Worm (Caenorhabditis elegans) whole organism, L3 larva: ENCODE results near the gene F59B8.1.

ENCODE experiments used
- R02D3.7 ChIP-seq: fragments of 150-350 bp; optimal IDR thresholded peaks from 2 replicates; lab custom pipeline; 2014; ENCODE audit warnings: missing biosample characterization, missing genetic modification characterization
- ama-1 ChIP-seq: fragments of 150-350 bp; optimal IDR thresholded peaks from 2 replicates; lab custom pipeline; 2018
- ceh-16 ChIP-seq: sonication (generic microtip); optimal IDR thresholded peaks from 2 replicates; lab custom pipeline; 2017; ENCODE audit warnings: missing biosample characterization, missing genetic modification characterization
- ceh-28 ChIP-seq: fragments of 150-350 bp; optimal IDR thresholded peaks from 2 replicates; lab custom pipeline; 2014; ENCODE audit warnings: missing biosample characterization, missing genetic modification reagents, missing genetic modification characterization
- ceh-82 ChIP-seq: fragments of 150-350 bp; optimal IDR thresholded peaks from 2 replicates; lab custom pipeline; 2014; ENCODE audit warnings: missing biosample characterization, missing genetic modification characterization
- ceh-9 ChIP-seq: sonication (generic microtip); optimal IDR thresholded peaks from 2 replicates; lab custom pipeline; 2018; ENCODE audit warnings: missing biosample characterization, missing genetic modification characterization
- daf-12 ChIP-seq: fragments of 150-350 bp; optimal IDR thresholded peaks from 2 replicates; lab custom pipeline; 2014; ENCODE audit warnings: missing biosample characterization, missing genetic modification reagents, missing genetic modification characterization
- egl-27 ChIP-seq: sonication (generic microtip); optimal IDR thresholded peaks from 4 replicates; lab custom pipeline; 2017; ENCODE audit warnings: missing biosample characterization, missing genetic modification reagents, missing genetic modification characterization
- egl-5 ChIP-seq: fragments of 150-350 bp; optimal IDR thresholded peaks from 2 replicates; lab custom pipeline; 2017; ENCODE audit warnings: missing biosample characterization, missing genetic modification reagents, missing genetic modification characterization, inconsistent platforms
- elt-2 ChIP-seq: sonication (generic microtip); optimal IDR thresholded peaks from 2 replicates; lab custom pipeline; 2016; ENCODE audit warnings: missing genetic modification reagents, mild to moderate bottlenecking, missing genetic modification characterization, missing compliant biosample characterization
- eor-1 ChIP-seq, 2 experiments: fragments of 150-350 bp; optimal IDR thresholded peaks; 2 replicates each; lab custom pipeline; 2014 to 2018; ENCODE audit warnings: missing biosample characterization in 2 of 2, missing genetic modification characterization in 2 of 2
- fkh-10 ChIP-seq: sonication (generic microtip); optimal IDR thresholded peaks from 2 replicates; lab custom pipeline; 2017; ENCODE audit warnings: missing biosample characterization, missing genetic modification reagents, missing genetic modification characterization
- hmg-11 ChIP-seq: sonication (generic microtip); optimal IDR thresholded peaks from 2 replicates; lab custom pipeline; 2016; ENCODE audit warnings: missing genetic modification characterization, missing compliant biosample characterization
- lin-15B ChIP-seq: fragments of 150-350 bp; optimal IDR thresholded peaks from 2 replicates; lab custom pipeline; 2014; ENCODE audit warnings: missing biosample characterization, missing genetic modification characterization
- lin-39 ChIP-seq: fragments of 150-350 bp; optimal IDR thresholded peaks from 2 replicates; lab custom pipeline; 2018; ENCODE audit warnings: missing biosample characterization, missing genetic modification reagents, missing genetic modification characterization
- lsy-12 ChIP-seq: sonication (generic microtip); optimal IDR thresholded peaks from 2 replicates; lab custom pipeline; 2016; ENCODE audit warnings: mild to moderate bottlenecking, missing genetic modification characterization, missing compliant biosample characterization
- mdl-1 ChIP-seq: fragments of 150-350 bp; optimal IDR thresholded peaks from 2 replicates; lab custom pipeline; 2014; ENCODE audit warnings: missing biosample characterization, missing genetic modification characterization
- mml-1 ChIP-seq: fragments of 150-350 bp; sonication (generic microtip); optimal IDR thresholded peaks from 3 replicates; lab custom pipeline; 2014; ENCODE audit warnings: missing biosample characterization, missing genetic modification characterization
- nfya-1 ChIP-seq: sonication (generic microtip); optimal IDR thresholded peaks from 2 replicates; lab custom pipeline; 2017; ENCODE audit warnings: missing genetic modification characterization, mild to moderate bottlenecking, missing compliant biosample characterization, antibody characterized with exemption, moderate library complexity; ENCODE audit not compliant: insufficient read depth
- nhr-11 ChIP-seq: fragments of 150-350 bp; optimal IDR thresholded peaks from 2 replicates; lab custom pipeline; 2014; ENCODE audit warnings: missing biosample characterization, missing genetic modification characterization
- nhr-12 ChIP-seq: fragments of 150-350 bp; optimal IDR thresholded peaks from 2 replicates; lab custom pipeline; 2014; ENCODE audit warnings: missing biosample characterization, missing genetic modification characterization
- nhr-23 ChIP-seq: fragments of 150-350 bp; optimal IDR thresholded peaks from 2 replicates; lab custom pipeline; 2014; ENCODE audit warnings: missing biosample characterization, missing genetic modification reagents, missing genetic modification characterization
- nhr-237 ChIP-seq: fragments of 150-350 bp; optimal IDR thresholded peaks from 2 replicates; lab custom pipeline; 2014; ENCODE audit warnings: missing biosample characterization, missing genetic modification characterization
- nhr-43 ChIP-seq: sonication (generic microtip); optimal IDR thresholded peaks from 2 replicates; lab custom pipeline; 2016; ENCODE audit warnings: mild to moderate bottlenecking, missing genetic modification characterization, missing compliant biosample characterization; ENCODE audit not compliant: poor library complexity, severe bottlenecking
- nhr-67 ChIP-seq: fragments of 150-350 bp; optimal IDR thresholded peaks from 2 replicates; lab custom pipeline; 2014; ENCODE audit warnings: missing biosample characterization, missing genetic modification characterization
- pha-4 ChIP-seq: fragments of 150-350 bp; optimal IDR thresholded peaks from 2 replicates; lab custom pipeline; 2014; ENCODE audit warnings: missing biosample characterization, missing genetic modification reagents, missing genetic modification characterization
- pqm-1 ChIP-seq: fragments of 150-350 bp; optimal IDR thresholded peaks from 2 replicates; lab custom pipeline; 2017; ENCODE audit warnings: missing biosample characterization, missing genetic modification characterization, inconsistent platforms
- sea-2 ChIP-seq: fragments of 150-350 bp; sonication (generic microtip); optimal IDR thresholded peaks from 4 replicates; lab custom pipeline; 2014; ENCODE audit warnings: missing biosample characterization, missing genetic modification reagents, missing genetic modification characterization
- skn-1 ChIP-seq: fragments of 150-350 bp; optimal IDR thresholded peaks from 2 replicates; lab custom pipeline; 2014; ENCODE audit warnings: missing biosample characterization, missing genetic modification characterization
- unc-39 ChIP-seq: sonication (generic microtip); optimal IDR thresholded peaks from 4 replicates; lab custom pipeline; 2017; ENCODE audit warnings: missing biosample characterization, missing genetic modification characterization
- unc-62 ChIP-seq: fragments of 150-350 bp; sonication (generic microtip); optimal IDR thresholded peaks from 4 replicates; lab custom pipeline; 2014; ENCODE audit warnings: missing biosample characterization, missing genetic modification reagents, missing genetic modification characterization
- zag-1 ChIP-seq: fragments of 150-350 bp; optimal IDR thresholded peaks from 2 replicates; lab custom pipeline; 2014; ENCODE audit warnings: missing biosample characterization, missing genetic modification characterization
- ztf-11 ChIP-seq: fragments of 150-350 bp; optimal IDR thresholded peaks from 2 replicates; lab custom pipeline; 2014; ENCODE audit warnings: missing biosample characterization, missing genetic modification characterization

The F59B8.1 gene

DNA sequence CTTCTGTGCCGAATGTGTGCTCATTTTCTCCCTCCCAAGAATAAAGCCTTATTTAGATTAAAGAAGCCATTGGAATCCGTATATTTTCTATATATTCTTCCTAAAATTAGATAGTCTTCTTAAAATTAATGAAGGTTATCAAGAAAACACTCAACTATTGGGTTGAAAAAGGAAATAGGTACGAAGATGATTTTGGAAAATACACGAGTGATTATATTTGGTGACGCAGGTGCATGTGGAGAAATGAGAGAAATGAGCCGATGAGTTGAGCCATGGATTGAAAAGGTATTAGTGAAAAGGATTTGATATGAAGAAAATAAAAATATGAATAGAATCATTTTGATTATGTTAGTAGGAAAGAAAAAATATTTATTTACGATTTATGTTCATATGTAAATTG is 52.9 kb downstream of the F59B8.1 start, which contains the start of gene cng-3:
Gene cng-3, minus strand, starts transcription at position 102 of the 400 bp plus-strand sequence.
- TF ChIP-seq pha-4, result no peak
- no peak for TF ChIP-seq lin-15B (tag; lab: Kevin White, UChicago)
- no peak for TF ChIP-seq ceh-82 (tag; lab: Kevin White, UChicago)
- TF ChIP-seq nhr-237 (tag; lab: Kevin White, UChicago), result no peak
- TF ChIP-seq nhr-67 (tag; lab: Kevin White, UChicago), result no peak
- TF ChIP-seq ceh-16 (tag; lab: Kevin White, UChicago), result no peak
- no peak for TF ChIP-seq hmg-11 (tag; lab: Kevin White, UChicago)
- no peak for TF ChIP-seq nhr-43 (tag; lab: Kevin White, UChicago)
- TF ChIP-seq nfya-1 (tag; lab: Kevin White, UChicago), result no peak
- no peak for TF ChIP-seq skn-1 (tag; lab: Kevin White, UChicago)
- no peak for TF ChIP-seq mml-1 (tag; lab: Kevin White, UChicago)
- TF ChIP-seq eor-1 (tag; optimal IDR thresholded peaks at IDR 0.05; lab: Kevin White, UChicago), result no peak

ce11 chrIV:9485040-9485439 is 57.0 kb downstream of the F59B8.1 start, which contains the start of gene gadr-2:
Gene gadr-2 (minus strand): TSS chrIV:9485140.
- TF ChIP-seq lin-39 (no peak), ama-1 (lab: Kevin White, UChicago) (no peak), zag-1 (tag; lab: Kevin White, UChicago) (no peak), ztf-11 (no peak), ceh-28 (tag; lab: Kevin White, UChicago) (no peak), pha-4 (no peak), ceh-9 (tag; lab: Kevin White, UChicago) (no peak), nhr-43 (tag; lab: Kevin White, UChicago) (no peak), egl-27 (tag; lab: Kevin White, UChicago) (no peak), lsy-12 (tag; lab: Kevin White, UChicago) (no peak), nhr-237 (tag; lab: Kevin White, UChicago) (no peak), egl-5 (no peak), pqm-1 (no peak), fkh-10 (GFP tag; lab: Kevin White, UChicago) (no peak), sea-2 (no peak), R02D3.7 (tag; lab: Kevin White, UChicago) (no peak), nhr-23 (tag; lab: Kevin White, UChicago) (no peak), mdl-1 (tag; lab: Kevin White, UChicago) (no peak), daf-12 (no peak)

DNA sequence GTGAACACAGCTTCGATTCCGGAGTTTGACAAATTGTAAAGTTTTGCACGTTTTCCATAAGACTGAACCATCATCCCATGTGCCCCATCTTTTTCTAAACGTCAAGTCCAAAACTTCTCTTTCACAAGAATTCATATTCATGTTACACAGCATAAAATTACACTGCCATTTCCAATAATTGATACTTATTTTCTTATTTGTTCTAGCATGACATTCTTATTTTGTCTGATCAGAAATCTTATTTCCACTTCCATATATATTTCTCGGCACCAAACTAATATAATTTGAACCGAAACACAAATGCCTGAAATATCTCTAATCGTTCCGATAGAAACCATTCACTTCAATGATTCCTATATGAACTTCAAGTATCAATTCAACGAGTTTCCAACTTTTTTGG is 57.9 kb downstream of the F59B8.1 start, which contains the start of gene sru-2:
Gene sru-2, plus strand, starts transcription at position 301 of the 400 bp plus-strand sequence.
- TF ChIP-seq zag-1 (tag; lab: Kevin White, UChicago) (no peak), nhr-12 (tag; lab: Kevin White, UChicago) (no peak)

DNA sequence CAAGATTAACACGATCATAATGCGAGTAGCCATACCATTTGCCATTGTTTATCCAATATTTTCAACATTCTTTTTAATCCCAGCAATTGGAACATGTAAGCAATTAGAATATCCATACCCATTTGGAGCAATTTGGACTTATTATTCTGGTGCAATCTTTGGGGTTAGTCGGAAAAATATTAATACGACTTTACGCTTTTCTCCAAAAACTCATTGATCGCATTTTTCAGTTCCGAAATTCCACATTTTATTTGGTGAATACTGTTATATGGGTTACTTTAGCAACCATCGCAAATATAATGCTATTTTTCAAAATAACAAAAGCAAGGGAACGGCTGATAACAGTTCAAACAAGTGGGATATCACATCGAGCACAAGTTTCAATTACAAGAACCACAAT is 58.7 kb downstream of the F59B8.1 start:
- TF ChIP-seq ceh-82 (tag; lab: Kevin White, UChicago), result no peak
- TF ChIP-seq nhr-11, result no peak
- no peak for TF ChIP-seq unc-39 (tag; lab: Kevin White, UChicago)
- TF ChIP-seq nhr-237 (tag; lab: Kevin White, UChicago), result no peak
- TF ChIP-seq ama-1 (lab: Kevin White, UChicago), result no peak

ce11 chrIV:9488315-9488714 is 60.3 kb downstream of the F59B8.1 start, which contains the start of gene sru-1:
Gene sru-1 (plus strand): TSS chrIV:9488615.
- TF ChIP-seq nhr-237 (tag; lab: Kevin White, UChicago) (no peak), sea-2 (no peak), zag-1 (tag; lab: Kevin White, UChicago) (no peak), elt-2 (tag; lab: Kevin White, UChicago) (no peak), mml-1 (tag; lab: Kevin White, UChicago) (no peak), pha-4 (no peak), R02D3.7 (tag; lab: Kevin White, UChicago) (no peak), unc-62 (GFP tag; lab: Kevin White, UChicago) (no peak)
